Worm (Caenorhabditis elegans) whole organism, mixed stage, embryonic: ENCODE data around the gene chmp-7.

Experiments used
- ceh-43 ChIP-seq: fragments of 200-800 bp; sonication (Bioruptor generic); optimal IDR thresholded peaks from 2 replicates; lab custom pipeline; 2018; ENCODE audit warnings: mild to moderate bottlenecking, missing genetic modification characterization, moderate library complexity, missing compliant biosample characterization
- drap-1 ChIP-seq: fragments of 200-800 bp; sonication (Bioruptor generic); optimal IDR thresholded peaks from 3 replicates; lab custom pipeline; 2018; ENCODE audit warnings: mild to moderate bottlenecking, missing genetic modification characterization, missing compliant biosample characterization
- nhr-12 ChIP-seq: fragments of 150-350 bp; optimal IDR thresholded peaks from 2 replicates; lab custom pipeline; 2014; ENCODE audit warnings: missing biosample characterization, missing genetic modification characterization
- nhr-237 ChIP-seq: fragments of 150-350 bp; optimal IDR thresholded peaks from 2 replicates; lab custom pipeline; 2014; ENCODE audit warnings: missing biosample characterization, missing genetic modification characterization
- nhr-76 ChIP-seq: sonication (generic microtip); optimal IDR thresholded peaks from 2 replicates; lab custom pipeline; 2017; ENCODE audit warnings: missing biosample characterization, missing genetic modification characterization
- ztf-11 ChIP-seq: fragments of 150-350 bp; optimal IDR thresholded peaks from 2 replicates; lab custom pipeline; 2014; ENCODE audit warnings: missing biosample characterization, missing genetic modification characterization

ce11 chrII:9093584-9093983 is 38.8 kb downstream of the chmp-7 start, which contains the start of gene C07H4.1:
- TF ChIP-seq drap-1 (GFP tag; lab: Kevin White, UChicago): no peak
- TF ChIP-seq ztf-11 (tag; lab: Kevin White, UChicago): no peak
- no peak for TF ChIP-seq nhr-237 (tag; lab: Kevin White, UChicago)
- no peak for TF ChIP-seq nhr-12
- no peak for TF ChIP-seq nhr-76 (tag; lab: Kevin White, UChicago)
- no peak for TF ChIP-seq ceh-43
